Worm (Caenorhabditis elegans) whole organism, late embryonic: ENCODE data around the gene Y119D3B.21.

Experiments
- C38D4.7 ChIP-seq: fragments of 200-800 bp; sonication (Bioruptor generic); optimal IDR thresholded peaks from 2 replicates; lab custom pipeline; 2018; ENCODE audit warnings: mild to moderate bottlenecking, missing genetic modification characterization, moderate library complexity, missing compliant biosample characterization
- K02D7.2 ChIP-seq: sonication (generic microtip); optimal IDR thresholded peaks from 2 replicates; lab custom pipeline; 2017; ENCODE audit warnings: mild to moderate bottlenecking, missing genetic modification characterization, missing compliant biosample characterization
- K09A11.1 ChIP-seq: sonication (generic microtip); optimal IDR thresholded peaks from 2 replicates; lab custom pipeline; 2017; ENCODE audit warnings: antibody characterized with exemption, mild to moderate bottlenecking, missing genetic modification characterization, missing compliant biosample characterization; ENCODE audit not compliant: insufficient read depth
- T23F11.4 ChIP-seq: fragments of 200-800 bp; sonication (Bioruptor generic); optimal IDR thresholded peaks from 2 replicates; lab custom pipeline; 2018; ENCODE audit warnings: mild to moderate bottlenecking, missing genetic modification characterization, missing compliant biosample characterization
- Y22D7AL.16 ChIP-seq: sonication (generic microtip); optimal IDR thresholded peaks from 2 replicates; lab custom pipeline; 2016; ENCODE audit warnings: missing genetic modification characterization, missing compliant biosample characterization
- ceh-14 ChIP-seq: sonication (generic microtip); optimal IDR thresholded peaks from 2 replicates; lab custom pipeline; 2016; ENCODE audit warnings: missing genotype, missing genetic modification characterization, missing compliant biosample characterization
- ceh-18 ChIP-seq: sonication (generic microtip); optimal IDR thresholded peaks from 2 replicates; lab custom pipeline; 2016; ENCODE audit warnings: missing genetic modification characterization, missing compliant biosample characterization
- ceh-19 ChIP-seq: fragments of 200-800 bp; sonication (Bioruptor generic); optimal IDR thresholded peaks from 2 replicates; lab custom pipeline; 2018; ENCODE audit warnings: mild to moderate bottlenecking, missing genetic modification characterization, missing compliant biosample characterization
- ceh-2 ChIP-seq: sonication (generic microtip); optimal IDR thresholded peaks from 2 replicates; lab custom pipeline; 2016; ENCODE audit warnings: missing genotype, missing genetic modification characterization, missing compliant biosample characterization
- ceh-24 ChIP-seq: sonication (generic microtip); optimal IDR thresholded peaks from 2 replicates; lab custom pipeline; 2016; ENCODE audit warnings: mild to moderate bottlenecking, missing genetic modification characterization, missing compliant biosample characterization
- ceh-31 ChIP-seq: sonication (generic microtip); optimal IDR thresholded peaks from 2 replicates; lab custom pipeline; 2016; ENCODE audit warnings: missing genetic modification characterization, missing compliant biosample characterization
- ceh-34 ChIP-seq: sonication (generic microtip); optimal IDR thresholded peaks from 2 replicates; lab custom pipeline; 2016; ENCODE audit warnings: mild to moderate bottlenecking, missing genetic modification characterization, missing compliant biosample characterization
- ceh-9 ChIP-seq: sonication (generic microtip); optimal IDR thresholded peaks from 2 replicates; lab custom pipeline; 2016; ENCODE audit warnings: mild to moderate bottlenecking, missing genetic modification characterization, inconsistent platforms, missing compliant biosample characterization
- che-1 ChIP-seq: sonication (generic microtip); optimal IDR thresholded peaks from 2 replicates; lab custom pipeline; 2016; ENCODE audit warnings: mild to moderate bottlenecking, missing genetic modification characterization, missing compliant biosample characterization
- dmd-4 ChIP-seq: sonication (generic microtip); optimal IDR thresholded peaks from 2 replicates; lab custom pipeline; 2016; ENCODE audit warnings: borderline replicate concordance, missing genetic modification characterization, missing compliant biosample characterization
- ets-4 ChIP-seq: sonication (generic microtip); optimal IDR thresholded peaks from 2 replicates; lab custom pipeline; 2016; ENCODE audit warnings: missing genetic modification characterization, missing compliant biosample characterization
- eyg-1 ChIP-seq: sonication (generic microtip); optimal IDR thresholded peaks from 2 replicates; lab custom pipeline; 2016; ENCODE audit warnings: missing genotype, missing genetic modification characterization, missing compliant biosample characterization
- fax-1 ChIP-seq: sonication (generic microtip); optimal IDR thresholded peaks from 2 replicates; lab custom pipeline; 2016; ENCODE audit warnings: missing genotype, missing genetic modification characterization, missing compliant biosample characterization
- fkh-10 ChIP-seq: fragments of 150-350 bp; optimal IDR thresholded peaks from 2 replicates; lab custom pipeline; 2014; ENCODE audit warnings: missing biosample characterization, missing genetic modification reagents, missing genetic modification characterization
- fkh-6 ChIP-seq: sonication (generic microtip); optimal IDR thresholded peaks from 2 replicates; lab custom pipeline; 2016; ENCODE audit warnings: missing genetic modification characterization, missing compliant biosample characterization
- hlh-13 ChIP-seq: fragments of 200-800 bp; sonication (Bioruptor generic); optimal IDR thresholded peaks from 2 replicates; lab custom pipeline; 2018; ENCODE audit warnings: mild to moderate bottlenecking, missing genetic modification characterization, missing compliant biosample characterization
- hlh-15 ChIP-seq: sonication (generic microtip); optimal IDR thresholded peaks from 2 replicates; lab custom pipeline; 2016; ENCODE audit warnings: missing genetic modification characterization, missing compliant biosample characterization
- hlh-6 ChIP-seq: sonication (generic microtip); optimal IDR thresholded peaks from 2 replicates; lab custom pipeline; 2016; ENCODE audit warnings: missing genotype, missing genetic modification characterization, missing compliant biosample characterization
- hlh-8 ChIP-seq: sonication (generic microtip); optimal IDR thresholded peaks from 2 replicates; lab custom pipeline; 2016; ENCODE audit warnings: missing genotype, missing genetic modification characterization, missing compliant biosample characterization
- lim-6 ChIP-seq: sonication (generic microtip); optimal IDR thresholded peaks from 2 replicates; lab custom pipeline; 2016; ENCODE audit warnings: missing genetic modification characterization, missing compliant biosample characterization
- mec-3 ChIP-seq: sonication (generic microtip); optimal IDR thresholded peaks from 2 replicates; lab custom pipeline; 2016; ENCODE audit warnings: borderline replicate concordance, missing genetic modification characterization, missing compliant biosample characterization
- nfya-1 ChIP-seq: sonication (generic microtip); optimal IDR thresholded peaks from 2 replicates; lab custom pipeline; 2017; ENCODE audit warnings: missing genetic modification characterization, mild to moderate bottlenecking, missing compliant biosample characterization, antibody characterized with exemption, moderate library complexity
- nhr-232 ChIP-seq: sonication (generic microtip); optimal IDR thresholded peaks from 2 replicates; lab custom pipeline; 2016; ENCODE audit warnings: missing genetic modification characterization, missing compliant biosample characterization
- npax-4 ChIP-seq: sonication (generic microtip); optimal IDR thresholded peaks from 2 replicates; lab custom pipeline; 2016; ENCODE audit warnings: missing genetic modification characterization, missing compliant biosample characterization
- odd-2 ChIP-seq: sonication (generic microtip); optimal IDR thresholded peaks from 2 replicates; lab custom pipeline; 2017; ENCODE audit warnings: antibody characterized with exemption, mild to moderate bottlenecking, missing genetic modification characterization, missing compliant biosample characterization
- pag-3 ChIP-seq: sonication (generic microtip); optimal IDR thresholded peaks from 2 replicates; lab custom pipeline; 2016; ENCODE audit warnings: missing compliant biosample characterization, missing genetic modification characterization, borderline replicate concordance
- pat-9 ChIP-seq: fragments of 200-800 bp; sonication (Bioruptor generic); optimal IDR thresholded peaks from 2 replicates; lab custom pipeline; 2018; ENCODE audit warnings: mild to moderate bottlenecking, missing genetic modification characterization, moderate library complexity, missing compliant biosample characterization
- pax-1 ChIP-seq: fragments of 150-350 bp; optimal IDR thresholded peaks from 2 replicates; lab custom pipeline; 2014; ENCODE audit warnings: missing biosample characterization, missing genetic modification characterization
- pha-2 ChIP-seq: sonication (generic microtip); optimal IDR thresholded peaks from 2 replicates; lab custom pipeline; 2017; ENCODE audit warnings: mild to moderate bottlenecking, missing genetic modification characterization, missing compliant biosample characterization
- pha-4 ChIP-seq: fragments of 150-350 bp; optimal IDR thresholded peaks from 2 replicates; lab custom pipeline; 2018; ENCODE audit warnings: missing biosample characterization, missing genetic modification reagents, missing genetic modification characterization
- pros-1 ChIP-seq: fragments of 150-350 bp; optimal IDR thresholded peaks from 2 replicates; lab custom pipeline; 2014; ENCODE audit warnings: missing biosample characterization, missing genetic modification reagents, missing genetic modification characterization
- rnt-1 ChIP-seq: sonication (generic microtip); optimal IDR thresholded peaks from 2 replicates; lab custom pipeline; 2016; ENCODE audit warnings: missing genetic modification characterization, missing compliant biosample characterization
- sox-2 ChIP-seq: fragments of 200-800 bp; sonication (Bioruptor generic); IDR thresholded peaks from 2 replicates; pipeline ENCODE4 v1.3.6; 2022; ENCODE audit warnings: missing genetic modification reagents, missing genetic modification characterization, missing compliant biosample characterization
- sox-4 ChIP-seq: sonication (generic microtip); optimal IDR thresholded peaks from 2 replicates; lab custom pipeline; 2017; ENCODE audit warnings: mild to moderate bottlenecking, missing genetic modification characterization, inconsistent platforms, missing compliant biosample characterization
- tbx-2 ChIP-seq: sonication (generic microtip); optimal IDR thresholded peaks from 2 replicates; lab custom pipeline; 2016; ENCODE audit warnings: missing genetic modification characterization, missing compliant biosample characterization
- tbx-7 ChIP-seq: sonication (generic microtip); optimal IDR thresholded peaks from 2 replicates; lab custom pipeline; 2016; ENCODE audit warnings: missing genotype, missing genetic modification characterization, missing compliant biosample characterization
- ttx-3 ChIP-seq: sonication (generic microtip); optimal IDR thresholded peaks from 2 replicates; lab custom pipeline; 2016; ENCODE audit warnings: missing genetic modification reagents, missing genetic modification characterization, missing compliant biosample characterization
- unc-42 ChIP-seq: sonication (generic microtip); optimal IDR thresholded peaks from 2 replicates; lab custom pipeline; 2016; ENCODE audit warnings: missing genotype, missing genetic modification characterization, missing compliant biosample characterization
- unc-86 ChIP-seq: sonication (generic microtip); optimal IDR thresholded peaks from 2 replicates; lab custom pipeline; 2016; ENCODE audit warnings: missing genetic modification characterization, missing compliant biosample characterization
- ztf-16 ChIP-seq: sonication (generic microtip); optimal IDR thresholded peaks from 2 replicates; lab custom pipeline; 2017; ENCODE audit warnings: missing genetic modification characterization, missing compliant biosample characterization

Gene Y119D3B.21

DNA sequence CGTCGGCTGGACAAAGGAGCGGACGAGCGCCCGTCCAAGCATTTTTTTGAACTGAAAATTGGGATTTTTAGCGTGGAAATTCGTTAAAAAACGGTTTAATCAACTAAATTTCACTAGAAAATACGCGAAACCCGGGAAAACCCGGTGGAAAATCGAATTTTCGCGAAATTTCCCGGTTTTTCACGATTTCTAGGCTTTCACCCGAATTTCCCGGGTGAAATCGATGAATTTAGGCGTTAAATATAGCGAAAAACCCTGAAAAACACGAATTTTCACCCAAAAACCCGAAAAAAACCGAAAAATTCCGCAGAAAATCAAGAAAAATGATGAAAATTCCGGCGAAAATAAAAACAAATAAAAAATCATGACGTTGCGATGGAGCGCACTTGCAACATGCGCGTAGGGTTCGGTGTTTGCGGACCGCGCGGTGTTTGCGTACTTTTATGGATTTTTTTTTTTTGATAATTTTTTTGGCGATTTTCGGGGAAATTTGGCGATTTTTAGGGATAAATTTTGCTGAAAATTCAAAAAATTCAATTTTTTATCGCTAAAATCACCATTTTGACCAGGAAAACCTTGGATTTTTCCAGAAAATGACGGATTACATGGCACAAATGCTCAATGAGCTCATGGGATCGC lies 12.7 kb upstream of the Y119D3B.21 start, which contains the start of the genes mrpl-45 and Y119D3B.12 (continued):
- TF ChIP-seq npax-4 (tag; lab: Kevin White, UChicago) (peak; percentile 17), hlh-6 (no peak), hlh-8 (tag; lab: Kevin White, UChicago) (no peak), unc-42 (tag; lab: Kevin White, UChicago) (peak; percentile 38), fax-1 (tag; lab: Kevin White, UChicago) (peak; percentile 18), hlh-13 (no peak), unc-86 (peak; percentile 30), pha-2 (tag; lab: Kevin White, UChicago) (no peak), lim-6 (tag; lab: Kevin White, UChicago) (no peak), odd-2 (tag; lab: Kevin White, UChicago) (no peak), ztf-16 (tag; lab: Kevin White, UChicago) (peak; percentile 69), nhr-232 (tag; lab: Kevin White, UChicago) (no peak), ceh-19 (GFP tag; lab: Kevin White, UChicago) (no peak), ceh-18 (tag; lab: Kevin White, UChicago) (peak; percentile 28), sox-4 (tag; lab: Kevin White, UChicago) (no peak), K09A11.1 (peak; percentile 8), pax-1 (peak; percentile 4), tbx-7 (tag; lab: Kevin White, UChicago) (no peak), ceh-2 (peak; percentile 22), hlh-15 (no peak), mec-3 (tag; lab: Kevin White, UChicago) (no peak), pros-1 (tag; lab: Kevin White, UChicago) (no peak), fkh-6 (no peak), T23F11.4 (GFP tag; lab: Kevin White, UChicago) (no peak), dmd-4 (tag; lab: Kevin White, UChicago) (no peak), Y22D7AL.16 (no peak), ets-4 (tag; lab: Kevin White, UChicago) (no peak), nfya-1 (tag; lab: Kevin White, UChicago) (peak; percentile 74), sox-2 (GFP tag; lab: Robert Waterston, UW) (no peak), ceh-31 (tag; lab: Kevin White, UChicago) (peak; percentile 39), K02D7.2 (no peak), eyg-1 (tag; lab: Kevin White, UChicago) (no peak), pag-3 (no peak), C38D4.7 (no peak), che-1 (tag; lab: Kevin White, UChicago) (peak; percentile 22), pha-4 (tag; lab: Kevin White, UChicago) (no peak), fkh-10 (no peak), ceh-9 (no peak), rnt-1 (tag; lab: Kevin White, UChicago) (peak; percentile 35), ttx-3 (peak; percentile 50), ceh-14 (tag; lab: Kevin White, UChicago) (peak; percentile 23)

DNA sequence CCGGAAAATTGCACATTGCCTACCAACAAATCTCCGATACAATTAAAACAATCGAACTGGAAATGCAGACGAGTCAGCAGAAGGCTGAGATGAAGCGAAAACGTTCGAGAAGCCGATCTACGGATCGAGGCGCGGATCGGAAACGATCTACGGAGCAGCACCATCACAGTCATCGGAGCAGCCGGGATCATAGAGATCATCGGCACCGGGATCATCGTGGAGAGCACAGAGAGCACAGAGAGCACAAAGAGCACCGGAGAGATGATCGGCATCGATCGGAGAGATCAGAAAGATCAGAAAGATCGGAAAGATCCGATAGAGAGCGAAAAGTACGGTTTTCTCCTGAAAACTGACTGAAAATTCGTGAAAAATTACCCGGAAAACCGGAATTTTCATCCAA lies 9.4 kb upstream of the Y119D3B.21 start:
- TF ChIP-seq tbx-2 (tag; lab: Kevin White, UChicago): no peak
- no peak for TF ChIP-seq T23F11.4 (GFP tag; lab: Kevin White, UChicago)
- TF ChIP-seq pha-2 (tag; lab: Kevin White, UChicago): no peak
- no peak for TF ChIP-seq ceh-24 (tag; lab: Kevin White, UChicago)
- TF ChIP-seq ceh-34 (tag; lab: Kevin White, UChicago): no peak
- TF ChIP-seq K02D7.2: no peak
- TF ChIP-seq pat-9 (tag; lab: Kevin White, UChicago): no peak
